Fruit fly (Drosophila melanogaster): ENCODE results near the gene CG12375.
A peak's percentile ranks its signal among the peaks of the same experiment; 100 is the strongest.

Gene CG12375

dm6 chr2L:8146994-8147661 lies 20.4 kb upstream of the CG12375 start, which contains the start of gene CG31606:
CG31606 (plus strand) TSS chr2L:8147611.
- no peak for TF ChIP-seq CG17801 (GFP tag; optimal IDR thresholded peaks at IDR 0.05; ENCODE audit: partially characterized antibody)

dm6 chr2L:8145067-8145808 lies 18.5 kb upstream of the CG12375 start, which contains the start of the genes CG42763 and CG43394:
CG42763 (minus strand) TSS chr2L:8145107.
CG43394 (plus strand) TSS chr2L:8145758.
- TF ChIP-seq CG17801 (GFP tag; optimal IDR thresholded peaks at IDR 0.05; ENCODE audit: partially characterized antibody) = no peak

DNA sequence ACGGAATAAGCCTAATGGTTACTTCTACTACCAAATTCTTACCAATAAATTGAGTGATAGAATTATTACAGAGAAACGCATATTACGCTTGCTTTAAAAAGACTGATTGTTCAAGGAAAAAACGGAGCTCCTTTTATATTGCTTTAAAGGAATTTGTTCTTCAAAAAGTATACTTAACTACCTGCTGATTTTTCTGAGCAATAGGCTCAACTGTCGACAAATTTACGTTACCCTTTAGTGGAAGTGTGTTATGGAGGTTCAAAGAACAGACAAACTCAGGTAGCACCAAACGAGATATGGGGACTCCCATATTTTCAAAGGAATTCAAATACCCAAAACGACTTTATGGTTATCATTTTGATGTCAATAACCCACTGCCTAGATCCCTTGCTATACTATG lies 17.3 kb upstream of the CG12375 start, which contains the start of gene CG42762:
Gene CG42762 (minus strand): TSS at position 101 of the 400 bp plus-strand sequence.
- no peak for TF ChIP-seq CG17801 (GFP tag; optimal IDR thresholded peaks at IDR 0.05; ENCODE audit: partially characterized antibody)

dm6 chr2L:8142760-8143159 lies 16.1 kb upstream of the CG12375 start:
- TF ChIP-seq CG17801 (GFP tag; optimal IDR thresholded peaks at IDR 0.05; ENCODE audit: partially characterized antibody) = no peak

- no peak for TF ChIP-seq CG17801 (GFP tag; optimal IDR thresholded peaks at IDR 0.05; ENCODE audit: partially characterized antibody)
Measured at dm6 chr2L:8133772-8134386, 7.2 kb upstream of the CG12375 start.

DNA sequence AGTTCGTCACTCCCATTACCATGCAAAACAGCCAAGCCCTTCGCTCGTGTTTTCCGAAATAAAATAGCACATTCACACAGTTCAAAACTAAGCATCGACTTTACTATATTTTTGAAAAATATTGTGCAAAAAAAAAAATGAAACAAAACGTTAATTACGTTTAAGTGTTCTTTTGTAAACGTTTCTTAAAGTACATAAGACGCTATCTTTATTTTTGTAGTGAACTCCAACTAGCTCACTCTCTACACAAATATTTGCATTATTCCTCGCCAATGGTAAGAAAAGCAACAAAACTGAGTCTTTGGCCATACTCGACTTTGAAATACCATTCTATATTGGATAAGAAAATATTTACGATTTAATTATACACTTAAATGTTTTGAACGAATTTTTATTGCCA lies 4.0 kb upstream of the CG12375 start:
- no peak for TF ChIP-seq CG17801 (GFP tag; optimal IDR thresholded peaks at IDR 0.05; ENCODE audit: partially characterized antibody)

- no peak for TF ChIP-seq CG17801 (GFP tag; optimal IDR thresholded peaks at IDR 0.05; ENCODE audit: partially characterized antibody)
Measured at dm6 chr2L:8129996-8130641, 3.4 kb upstream of the CG12375 start.

- no peak for TF ChIP-seq CG17801 (GFP tag; optimal IDR thresholded peaks at IDR 0.05; ENCODE audit: partially characterized antibody)
Measured at dm6 chr2L:8128911-8129310, 2.2 kb upstream of the CG12375 start.

DNA sequence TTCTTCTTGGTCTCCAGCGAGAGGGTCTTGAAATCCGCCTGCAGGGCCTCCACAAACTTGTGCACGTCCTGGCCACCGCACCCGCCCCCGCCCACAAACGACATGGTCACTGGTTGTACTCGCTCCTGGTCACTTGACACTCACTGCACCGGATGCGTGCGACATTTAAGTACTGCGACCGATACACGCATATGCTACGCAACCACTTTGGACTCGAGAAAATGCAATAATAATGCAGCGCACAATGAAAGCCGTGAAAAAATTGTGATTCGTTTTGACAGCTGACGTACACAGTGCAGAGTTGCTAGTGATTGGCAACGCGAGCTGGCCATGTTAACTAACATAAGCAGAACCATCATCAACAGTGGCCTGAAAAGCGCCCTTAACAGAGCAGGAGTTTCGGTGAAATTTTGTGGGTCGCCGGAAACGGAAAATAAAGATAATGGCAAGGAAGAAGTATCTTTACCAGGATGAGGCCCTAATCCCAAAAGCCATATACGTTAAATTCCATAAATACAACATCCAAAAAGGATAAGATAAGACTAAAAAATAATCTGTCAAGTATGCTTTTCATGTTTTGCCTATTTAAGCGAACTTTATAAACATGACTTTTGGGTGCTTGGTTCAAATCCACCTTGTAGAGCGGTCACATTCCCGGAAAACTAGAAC lies 2.8 kb downstream of the CG12375 start, which contains the start of the genes mon2 and CG8673:
Gene mon2 (minus strand): TSS at position 300 of the 669 bp plus-strand sequence.
Gene CG8673 (plus strand): TSS at position 619 of the 669 bp plus-strand sequence.
- peak; percentile 14 for TF ChIP-seq CG17801 (GFP tag; optimal IDR thresholded peaks at IDR 0.05; ENCODE audit: partially characterized antibody)

dm6 chr2L:8116632-8117193 lies 10.0 kb downstream of the CG12375 start:
- no peak for TF ChIP-seq CG17801 (GFP tag; optimal IDR thresholded peaks at IDR 0.05; ENCODE audit: partially characterized antibody)

DNA sequence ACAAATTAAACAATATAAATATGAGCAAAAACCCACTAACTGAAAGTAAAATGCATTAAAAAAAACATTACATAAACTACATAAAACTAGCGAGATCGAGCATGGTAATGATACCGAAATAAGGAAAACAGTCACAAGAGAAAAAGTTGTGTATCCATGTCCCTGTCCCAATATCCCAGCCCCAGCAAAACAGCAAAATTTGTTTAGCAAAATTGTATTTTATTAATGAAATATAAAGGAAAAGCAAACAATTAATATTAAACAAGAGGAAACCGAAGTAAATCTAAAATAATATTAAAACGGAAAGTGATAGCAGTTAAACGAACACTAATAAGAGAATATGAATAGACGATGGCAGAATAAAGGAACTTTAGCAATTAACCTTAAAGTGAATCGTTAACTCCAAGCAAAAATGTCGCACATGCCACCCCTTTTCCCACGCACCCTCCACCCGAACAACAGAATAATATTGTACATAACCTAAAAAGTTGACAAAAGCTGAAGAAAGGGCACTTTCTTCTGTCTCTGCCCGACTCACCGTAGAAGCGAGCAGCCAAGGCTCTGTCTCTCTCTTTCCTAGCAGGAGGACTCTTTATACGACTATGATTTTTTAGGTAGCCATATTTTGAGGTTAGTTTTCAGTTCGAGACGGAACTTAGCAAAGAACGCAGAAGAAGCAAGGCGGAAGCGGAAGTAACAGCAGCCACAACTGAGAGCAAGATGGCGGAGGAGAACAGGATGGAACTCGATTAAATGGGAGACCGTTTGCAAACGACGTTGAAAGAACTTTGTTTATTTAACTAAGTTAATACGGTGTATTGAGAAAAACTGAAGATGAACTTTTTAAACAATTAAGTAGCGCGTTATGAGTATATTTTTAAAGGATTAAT lies 15.9 kb downstream of the CG12375 start:
- TF ChIP-seq CG17801 (GFP tag; optimal IDR thresholded peaks at IDR 0.05; ENCODE audit: partially characterized antibody) = no peak

DNA sequence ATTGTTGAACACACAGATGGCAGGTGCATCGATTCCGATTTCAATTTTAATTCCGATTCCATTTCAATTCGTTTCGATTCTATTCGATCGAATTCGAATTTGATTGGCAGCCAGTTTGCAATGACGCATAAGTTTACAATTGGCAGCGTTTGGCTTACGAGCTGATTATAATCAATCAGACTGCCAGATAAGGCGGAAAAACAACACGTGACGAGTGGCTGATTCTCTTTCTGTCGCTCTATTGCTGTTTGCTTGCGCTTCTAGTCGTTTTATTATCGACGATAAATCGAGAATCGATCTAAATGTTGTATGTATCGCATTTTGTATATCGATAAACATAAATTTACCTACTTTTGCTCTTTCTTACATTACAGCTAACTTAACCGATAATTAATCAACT lies 22.0 kb downstream of the CG12375 start:
- TF ChIP-seq CG17801 (GFP tag; optimal IDR thresholded peaks at IDR 0.05; ENCODE audit: partially characterized antibody) = no peak

DNA sequence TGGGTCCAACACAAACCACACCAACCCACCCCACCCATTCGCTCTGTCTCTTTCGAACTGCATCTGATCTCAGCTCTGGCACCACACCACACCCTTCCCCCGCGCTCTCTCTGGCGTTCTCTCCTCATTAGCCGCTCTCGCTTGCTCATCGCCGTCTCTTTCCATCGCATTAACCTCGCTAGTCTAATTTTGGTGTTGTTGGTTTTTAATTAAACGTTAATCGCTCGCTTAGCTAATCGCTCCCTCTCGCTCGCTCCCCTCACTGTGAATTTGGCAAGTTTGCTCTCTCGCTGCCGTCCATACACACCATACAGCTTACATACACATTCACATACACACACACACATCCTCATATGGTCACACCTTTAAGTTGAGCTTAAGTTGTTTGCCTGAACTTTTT lies 22.6 kb downstream of the CG12375 start:
- no peak for TF ChIP-seq CG17801 (GFP tag; optimal IDR thresholded peaks at IDR 0.05; ENCODE audit: partially characterized antibody)

Measured in ovary, adult (tissue).